Worm (Caenorhabditis elegans) whole organism, midembryonic: ENCODE measurements around the gene R08A2.9.

Source experiments
- T22C8.4 ChIP-seq: fragments of 200-800 bp; sonication (Bioruptor generic); IDR thresholded peaks from 2 replicates; pipeline ENCODE4 v1.3.6; 2022; ENCODE audit warnings: missing genetic modification characterization, missing compliant biosample characterization
- cog-1 ChIP-seq: sonication (generic microtip); optimal IDR thresholded peaks from 2 replicates; lab custom pipeline; 2016; ENCODE audit warnings: missing genetic modification characterization, missing compliant biosample characterization
- flt-1 ChIP-seq: fragments of 200-800 bp; sonication (Bioruptor generic); IDR thresholded peaks from 2 replicates; pipeline ENCODE4 v1.3.6; 2022; ENCODE audit warnings: missing genetic modification characterization, missing compliant biosample characterization
- klf-2 ChIP-seq: fragments of 200-800 bp; sonication (Bioruptor generic); conservative IDR thresholded peaks from 2 replicates; pipeline ENCODE4 v1.3.6; 2022; ENCODE audit warnings: missing genetic modification reagents, missing genetic modification characterization, missing compliant biosample characterization
- med-1 ChIP-seq: sonication (generic microtip); optimal IDR thresholded peaks from 2 replicates; lab custom pipeline; 2017; ENCODE audit warnings: missing genetic modification characterization, mild to moderate bottlenecking, missing compliant biosample characterization, antibody characterized with exemption, missing genetic modification reagents; ENCODE audit not compliant: insufficient read depth
- ref-1 ChIP-seq: fragments of 200-800 bp; sonication (Bioruptor generic); conservative IDR thresholded peaks from 2 replicates; pipeline ENCODE4 v1.3.6; 2022; ENCODE audit warnings: missing genetic modification reagents, missing genetic modification characterization, missing compliant biosample characterization
- tab-1 ChIP-seq: fragments of 200-800 bp; sonication (Bioruptor generic); IDR thresholded peaks from 2 replicates; pipeline ENCODE4 v1.3.6; 2022; ENCODE audit warnings: missing genetic modification characterization, missing compliant biosample characterization
- ztf-23 ChIP-seq: fragments of 200-800 bp; sonication (Bioruptor generic); IDR thresholded peaks from 2 replicates; pipeline ENCODE4 v1.3.6; 2022; ENCODE audit warnings: missing genetic modification reagents, missing genetic modification characterization, missing compliant biosample characterization
- ztf-29 ChIP-seq: fragments of 200-800 bp; sonication (Bioruptor generic); IDR thresholded peaks from 2 replicates; pipeline ENCODE4 v1.3.6; 2022; ENCODE audit warnings: missing genetic modification reagents, missing genetic modification characterization, missing compliant biosample characterization

Gene R08A2.9

ce11 chrV:14707958-14708357, at the start of gene R08A2.9:
R08A2.9 (plus strand) TSS chrV:14708258.
- TF ChIP-seq klf-2 (GFP tag; lab: Robert Waterston, UW) (no peak), T22C8.4 (GFP tag; lab: Robert Waterston, UW) (no peak), ztf-23 (GFP tag; lab: Robert Waterston, UW) (no peak), ztf-29 (no peak), tab-1 (no peak), med-1 (GFP tag; lab: Kevin White, UChicago) (no peak), ref-1 (no peak)

ce11 chrV:14659595-14659994, 48.5 kb upstream of the R08A2.9 start:
- no peak for TF ChIP-seq med-1 (GFP tag; lab: Kevin White, UChicago)
- TF ChIP-seq ztf-29, result no peak
- TF ChIP-seq ztf-23 (GFP tag; lab: Robert Waterston, UW), result no peak
- TF ChIP-seq cog-1 (tag; lab: Kevin White, UChicago), result no peak
- TF ChIP-seq T22C8.4 (GFP tag; lab: Robert Waterston, UW), result no peak
- TF ChIP-seq tab-1, result no peak
- no peak for TF ChIP-seq klf-2 (GFP tag; lab: Robert Waterston, UW)
- no peak for TF ChIP-seq ref-1
- no peak for TF ChIP-seq flt-1

- TF ChIP-seq med-1 (GFP tag; lab: Kevin White, UChicago), result no peak
- no peak for TF ChIP-seq klf-2 (GFP tag; lab: Robert Waterston, UW)
- TF ChIP-seq T22C8.4 (GFP tag; lab: Robert Waterston, UW), result no peak
- no peak for TF ChIP-seq ref-1
- TF ChIP-seq ztf-23 (GFP tag; lab: Robert Waterston, UW), result no peak
- TF ChIP-seq ztf-29, result no peak
- no peak for TF ChIP-seq tab-1
- TF ChIP-seq cog-1 (tag; lab: Kevin White, UChicago), result no peak
- TF ChIP-seq flt-1, result no peak
Observed at ce11 chrV:14660608-14661355, 47.3 kb upstream of the R08A2.9 start, which contains the start of gene srh-17. srh-17 (plus strand) TSS chrV:14661305.

- TF ChIP-seq ztf-29 (no peak), tab-1 (no peak), cog-1 (tag; lab: Kevin White, UChicago) (no peak), klf-2 (GFP tag; lab: Robert Waterston, UW) (no peak), ref-1 (no peak), med-1 (GFP tag; lab: Kevin White, UChicago) (no peak), ztf-23 (GFP tag; lab: Robert Waterston, UW) (no peak)
Observed at ce11 chrV:14663006-14663405, 45.1 kb upstream of the R08A2.9 start, which contains the start of gene C47E8.9. C47E8.9 (plus strand) TSS chrV:14663306.

ce11 chrV:14665728-14666127, 42.3 kb upstream of the R08A2.9 start, which contains the start of gene C47E8.1:
C47E8.1 (plus strand) TSS chrV:14666028.
- no peak for TF ChIP-seq flt-1
- no peak for TF ChIP-seq ztf-23 (GFP tag; lab: Robert Waterston, UW)
- TF ChIP-seq tab-1, result no peak
- TF ChIP-seq klf-2 (GFP tag; lab: Robert Waterston, UW), result no peak
- TF ChIP-seq T22C8.4 (GFP tag; lab: Robert Waterston, UW), result no peak
- TF ChIP-seq cog-1 (tag; lab: Kevin White, UChicago), result no peak
- TF ChIP-seq ztf-29, result no peak
- TF ChIP-seq med-1 (GFP tag; lab: Kevin White, UChicago), result no peak
- no peak for TF ChIP-seq ref-1

- TF ChIP-seq ztf-23 (GFP tag; lab: Robert Waterston, UW), result no peak
- no peak for TF ChIP-seq ref-1
- TF ChIP-seq tab-1, result no peak
- TF ChIP-seq cog-1 (tag; lab: Kevin White, UChicago), result no peak
- TF ChIP-seq T22C8.4 (GFP tag; lab: Robert Waterston, UW), result no peak
- no peak for TF ChIP-seq klf-2 (GFP tag; lab: Robert Waterston, UW)
- TF ChIP-seq flt-1, result no peak
- no peak for TF ChIP-seq med-1 (GFP tag; lab: Kevin White, UChicago)
- TF ChIP-seq ztf-29, result no peak
Observed at ce11 chrV:14678298-14678697, 29.8 kb upstream of the R08A2.9 start.

ce11 chrV:14680014-14680413, 28.0 kb upstream of the R08A2.9 start, which contains the start of gene C47E8.3:
C47E8.3 (plus strand) TSS chrV:14680314.
- TF ChIP-seq ref-1 (no peak), tab-1 (no peak), cog-1 (tag; lab: Kevin White, UChicago) (no peak), ztf-23 (GFP tag; lab: Robert Waterston, UW) (no peak), flt-1 (no peak), med-1 (GFP tag; lab: Kevin White, UChicago) (no peak), ztf-29 (no peak), klf-2 (GFP tag; lab: Robert Waterston, UW) (no peak), T22C8.4 (GFP tag; lab: Robert Waterston, UW) (no peak)

- TF ChIP-seq flt-1 (no peak), med-1 (GFP tag; lab: Kevin White, UChicago) (no peak), ztf-23 (GFP tag; lab: Robert Waterston, UW) (no peak), cog-1 (tag; lab: Kevin White, UChicago) (no peak), ref-1 (no peak), T22C8.4 (GFP tag; lab: Robert Waterston, UW) (no peak), tab-1 (no peak), klf-2 (GFP tag; lab: Robert Waterston, UW) (no peak), ztf-29 (no peak)
Observed at ce11 chrV:14682870-14683269, 25.2 kb upstream of the R08A2.9 start.

- TF ChIP-seq ztf-29 (no peak), ref-1 (no peak), med-1 (GFP tag; lab: Kevin White, UChicago) (no peak), cog-1 (tag; lab: Kevin White, UChicago) (no peak)
Observed at ce11 chrV:14683291-14683690, 24.8 kb upstream of the R08A2.9 start.

- TF ChIP-seq klf-2 (GFP tag; lab: Robert Waterston, UW) (no peak), med-1 (GFP tag; lab: Kevin White, UChicago) (no peak), ztf-23 (GFP tag; lab: Robert Waterston, UW) (no peak), ref-1 (no peak), tab-1 (no peak), ztf-29 (no peak), cog-1 (tag; lab: Kevin White, UChicago) (no peak), T22C8.4 (GFP tag; lab: Robert Waterston, UW) (no peak), flt-1 (no peak)
Observed at ce11 chrV:14683926-14684325, 24.1 kb upstream of the R08A2.9 start.
